Worm (Caenorhabditis elegans): ENCODE data around the gene col-13.

- TF ChIP-seq lsl-1 (GFP tag; optimal IDR thresholded peaks at IDR 0.05): no peak
- no peak for TF ChIP-seq nfya-2 (GFP tag; IDR thresholded peaks at IDR 0.05)
- no peak for TF ChIP-seq egrh-3 (GFP tag; IDR thresholded peaks at IDR 0.05)
- TF ChIP-seq rec-8 (tag; optimal IDR thresholded peaks at IDR 0.05): no peak
- TF ChIP-seq attf-6 (GFP tag; IDR thresholded peaks at IDR 0.05): no peak
- TF ChIP-seq bed-1 (GFP tag; IDR thresholded peaks at IDR 0.05): no peak
- no peak for TF ChIP-seq snpc-1.1 (tag; optimal IDR thresholded peaks at IDR 0.05; ENCODE audit: insufficient read depth)
- TF ChIP-seq zim-3 (tag; optimal IDR thresholded peaks at IDR 0.05): no peak
Observed at ce11 chrV:10404701-10405100, 17.0 kb downstream of the col-13 start.
